Worm (Caenorhabditis elegans): ENCODE data around the gene srg-54.

ce11 chrV:14921509-14921908, 2.5 kb downstream of the srg-54 start, which contains the start of gene zmp-4:
- TF ChIP-seq lin-13 (GFP tag; optimal IDR thresholded peaks at IDR 0.05) (no peak), peb-1 (tag; optimal IDR thresholded peaks at IDR 0.05) (no peak), unc-39 (tag; optimal IDR thresholded peaks at IDR 0.05) (no peak)
